Worm (Caenorhabditis elegans): Measurements from ENCODE around the gene rbm-22.

rbm-22 gene

DNA sequence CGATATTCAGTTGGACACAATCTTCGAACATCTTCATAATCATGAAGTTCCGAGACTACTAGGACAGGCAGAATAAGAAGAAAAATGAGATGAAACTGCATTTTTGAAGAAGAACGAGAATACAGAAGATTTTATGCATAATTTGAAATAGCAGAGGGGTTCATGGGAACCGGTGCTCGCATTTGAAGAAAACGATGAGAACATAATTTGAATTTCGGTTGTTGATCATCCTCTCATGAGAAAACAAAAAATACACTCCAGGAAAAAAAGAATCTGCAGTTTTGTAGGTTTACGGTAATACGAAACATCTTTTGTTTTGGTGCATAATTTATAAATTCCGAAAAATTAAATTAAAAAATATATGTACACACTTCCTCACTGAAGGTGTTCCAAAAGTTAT is 24.7 kb downstream of the rbm-22 start, which contains the start of gene srlf-11:
srlf-11 (minus strand) TSS at position 101 of the 400 bp plus-strand sequence.
- no peak for TF ChIP-seq sem-4 (tag; optimal IDR thresholded peaks at IDR 0.05)
- TF ChIP-seq Y55F3AM.14 (GFP tag; optimal IDR thresholded peaks at IDR 0.05), result no peak
- TF ChIP-seq unc-39 (tag; optimal IDR thresholded peaks at IDR 0.05), result no peak
- TF ChIP-seq peb-1 (tag; optimal IDR thresholded peaks at IDR 0.05), result no peak
- no peak for TF ChIP-seq unc-62 (GFP tag; optimal IDR thresholded peaks at IDR 0.05)
- TF ChIP-seq ztf-11 (tag; optimal IDR thresholded peaks at IDR 0.05), result no peak
- TF ChIP-seq lin-11 (tag; optimal IDR thresholded peaks at IDR 0.05), result no peak
- TF ChIP-seq F13H6.1 (tag; optimal IDR thresholded peaks at IDR 0.05), result no peak
- TF ChIP-seq nhr-25 (tag; optimal IDR thresholded peaks at IDR 0.05), result no peak
- TF ChIP-seq zag-1 (tag; optimal IDR thresholded peaks at IDR 0.05), result no peak
- no peak for TF ChIP-seq ama-1 (optimal IDR thresholded peaks at IDR 0.05)
- TF ChIP-seq lin-13 (GFP tag; optimal IDR thresholded peaks at IDR 0.05), result no peak
- no peak for TF ChIP-seq blmp-1 (tag; optimal IDR thresholded peaks at IDR 0.05; ENCODE audit: insufficient read depth)
- no peak for TF ChIP-seq ztf-1 (GFP tag; conservative IDR thresholded peaks at IDR 0.05)
- TF ChIP-seq nhr-77 (tag; optimal IDR thresholded peaks at IDR 0.05), result no peak

DNA sequence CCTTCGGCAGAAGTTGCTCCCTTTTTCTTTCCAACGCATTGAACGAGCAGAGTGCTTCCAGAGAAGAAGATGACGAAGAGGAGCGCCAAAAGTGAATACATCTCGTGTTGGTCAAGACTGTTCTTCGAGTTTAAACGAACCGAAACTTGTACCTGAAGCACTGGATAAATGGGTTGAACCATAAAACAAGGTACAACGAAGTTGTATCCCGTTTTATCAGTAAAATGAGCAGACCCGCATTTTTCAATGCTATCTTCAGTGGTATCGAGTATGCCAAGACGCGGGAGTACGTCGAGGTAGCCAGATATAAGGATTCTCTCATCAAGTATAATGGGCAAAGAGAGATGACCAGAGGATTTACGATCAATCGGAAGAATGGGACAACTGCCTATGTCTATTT is 26.1 kb downstream of the rbm-22 start, which contains the start of gene F13E9.16:
F13E9.16 (minus strand) TSS at position 101 of the 400 bp plus-strand sequence.
- no peak for TF ChIP-seq ztf-1 (GFP tag; conservative IDR thresholded peaks at IDR 0.05)
- no peak for TF ChIP-seq ceh-82 (tag; optimal IDR thresholded peaks at IDR 0.05)
- no peak for TF ChIP-seq ztf-4 (tag; optimal IDR thresholded peaks at IDR 0.05)

DNA sequence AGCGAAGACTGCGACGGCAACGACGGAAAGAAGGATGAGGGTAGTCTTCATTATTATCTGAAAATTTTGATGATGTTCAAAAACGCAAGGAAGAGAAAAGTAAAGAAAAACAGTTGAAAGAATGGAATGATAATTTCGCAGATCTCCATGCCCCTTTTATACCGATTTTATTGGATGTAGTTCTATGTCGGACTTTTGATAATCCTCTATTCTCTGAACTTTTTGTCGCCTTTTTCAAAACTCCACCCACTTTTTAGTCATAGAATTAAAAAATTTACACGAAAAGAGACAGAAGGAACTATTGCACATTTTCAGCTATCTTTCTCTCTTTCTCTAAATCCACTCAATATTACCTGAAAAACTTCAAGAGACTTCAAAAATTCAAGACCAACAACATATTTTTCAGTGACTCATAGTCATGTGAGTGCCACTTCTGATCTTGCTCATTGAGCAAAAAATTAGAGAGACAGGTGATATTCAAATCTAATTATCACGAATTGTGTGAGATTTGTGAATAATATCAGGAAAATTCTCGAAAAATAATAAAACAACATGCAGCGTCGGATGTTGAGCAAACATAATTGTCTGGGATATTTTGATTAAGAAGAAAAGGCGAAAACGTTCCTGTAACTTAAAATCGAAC is 28.7 kb downstream of the rbm-22 start, which contains the start of gene F13E9.15:
F13E9.15 (minus strand) TSS at position 51 of the 643 bp plus-strand sequence.
- TF ChIP-seq lin-39 (tag; optimal IDR thresholded peaks at IDR 0.05), result no peak
- no peak for TF ChIP-seq nhr-129 (tag; optimal IDR thresholded peaks at IDR 0.05)
- no peak for TF ChIP-seq nhr-23 (tag; optimal IDR thresholded peaks at IDR 0.05)
- no peak for TF ChIP-seq mbf-1 (tag; optimal IDR thresholded peaks at IDR 0.05)
- TF ChIP-seq Y55F3AM.14 (GFP tag; optimal IDR thresholded peaks at IDR 0.05), result no peak
- no peak for TF ChIP-seq R02D3.7 (tag; optimal IDR thresholded peaks at IDR 0.05)
- TF ChIP-seq nhr-12 (tag; optimal IDR thresholded peaks at IDR 0.05), result no peak
- no peak for TF ChIP-seq elt-3 (tag; optimal IDR thresholded peaks at IDR 0.05)
- TF ChIP-seq sma-3 (GFP tag; optimal IDR thresholded peaks at IDR 0.05), result no peak
- no peak for TF ChIP-seq nhr-11 (tag; optimal IDR thresholded peaks at IDR 0.05)
- no peak for TF ChIP-seq mab-5 (tag; optimal IDR thresholded peaks at IDR 0.05)
- no peak for TF ChIP-seq peb-1 (tag; optimal IDR thresholded peaks at IDR 0.05)
- no peak for TF ChIP-seq ZK546.5 (tag; optimal IDR thresholded peaks at IDR 0.05)
- TF ChIP-seq C34F6.9 (tag; optimal IDR thresholded peaks at IDR 0.05), result no peak
- no peak for TF ChIP-seq sma-9 (GFP tag; optimal IDR thresholded peaks at IDR 0.05)
- TF ChIP-seq sma-9 (tag; optimal IDR thresholded peaks at IDR 0.05), result no peak

DNA sequence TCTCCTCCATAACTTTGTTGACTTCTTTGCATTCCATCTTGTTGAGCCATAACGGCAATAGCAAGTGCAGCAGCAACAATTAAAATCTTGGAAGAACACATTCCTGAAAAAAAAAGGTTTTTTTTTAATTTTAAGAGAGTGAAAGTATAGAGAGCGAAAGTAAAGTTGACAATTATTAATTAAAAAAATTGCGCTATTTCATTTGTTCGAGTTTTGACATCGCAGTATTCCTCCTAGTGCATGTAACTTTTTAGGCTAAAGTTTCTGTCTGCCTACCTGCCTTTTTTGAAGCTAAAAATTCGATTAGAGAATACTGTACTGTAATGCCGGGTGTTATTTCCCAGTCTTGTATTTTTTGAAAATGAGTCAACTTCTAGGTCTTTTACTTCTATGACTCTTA is 30.8 kb downstream of the rbm-22 start, which contains the start of gene srlf-12:
srlf-12 (minus strand) TSS at position 101 of the 400 bp plus-strand sequence.
- no peak for TF ChIP-seq nhr-77 (tag; optimal IDR thresholded peaks at IDR 0.05)
- no peak for TF ChIP-seq fos-1 (tag; optimal IDR thresholded peaks at IDR 0.05)
- no peak for TF ChIP-seq lsy-2 (tag; optimal IDR thresholded peaks at IDR 0.05)
- no peak for TF ChIP-seq ztf-11 (tag; optimal IDR thresholded peaks at IDR 0.05)
- TF ChIP-seq ztf-1 (GFP tag; conservative IDR thresholded peaks at IDR 0.05), result no peak
- TF ChIP-seq snpc-4 (tag; optimal IDR thresholded peaks at IDR 0.05), result no peak

DNA sequence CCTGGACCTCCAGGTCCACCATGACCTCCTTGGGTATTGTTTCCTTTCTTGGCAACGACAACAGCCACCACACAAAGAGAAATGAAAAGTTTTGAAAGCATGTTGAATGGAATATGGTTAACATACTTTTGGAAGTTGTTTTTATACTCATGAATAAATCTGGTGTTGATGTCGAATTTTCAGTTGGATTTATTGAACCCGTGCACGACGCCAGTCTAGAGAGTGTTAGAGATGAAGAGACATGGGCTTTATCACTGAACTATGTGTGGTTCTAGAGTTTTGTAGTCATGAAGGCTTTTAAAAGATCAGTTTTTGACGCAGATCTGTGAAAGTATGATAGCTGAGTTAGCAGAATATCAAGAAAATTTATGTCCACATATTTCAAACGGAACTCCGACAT is 33.1 kb downstream of the rbm-22 start, which contains the start of gene srlf-14:
srlf-14 (minus strand) TSS at position 101 of the 400 bp plus-strand sequence.
- no peak for TF ChIP-seq nhr-10 (tag; optimal IDR thresholded peaks at IDR 0.05)
- no peak for TF ChIP-seq snpc-4 (tag; optimal IDR thresholded peaks at IDR 0.05)
- TF ChIP-seq skn-1 (tag; optimal IDR thresholded peaks at IDR 0.05), result no peak
- no peak for TF ChIP-seq egl-27 (tag; optimal IDR thresholded peaks at IDR 0.05)
- no peak for TF ChIP-seq lin-39 (tag; optimal IDR thresholded peaks at IDR 0.05)
